Fruit fly (Drosophila melanogaster) whole organism, embryonic: Measurements from ENCODE around the gene nonC.

ENCODE experiments used
- Blimp-1 ChIP-seq: fragments of 200-800 bp; sonication (Bioruptor generic); optimal IDR thresholded peaks from 3 replicates; lab custom pipeline; 2018; ENCODE audit warnings: missing biosample characterization, missing genetic modification characterization, mild to moderate bottlenecking, moderate library complexity, missing genetic modification reagents
- CG10267 ChIP-seq: fragments of 200-800 bp; sonication (Bioruptor generic); optimal IDR thresholded peaks from 2 replicates; lab custom pipeline; 2018; ENCODE audit warnings: missing biosample characterization, mild to moderate bottlenecking, missing genetic modification characterization, moderate library complexity
- CG10321 ChIP-seq: fragments of 200-800 bp; sonication (Bioruptor generic); IDR thresholded peaks from 2 replicates; pipeline ENCODE4 v1.3.6; 2022; ENCODE audit warnings: missing biosample characterization, missing genetic modification characterization
- CG11456 ChIP-seq: fragments of 200-800 bp; sonication (Bioruptor generic); IDR thresholded peaks from 3 replicates; pipeline ENCODE4 v1.3.6; 2022; ENCODE audit warnings: missing biosample characterization, missing genetic modification characterization
- CG12104 ChIP-seq: fragments of 200-800 bp; sonication (Bioruptor generic); optimal IDR thresholded peaks from 3 replicates; lab custom pipeline; 2016; ENCODE audit warnings: missing biosample characterization, missing genetic modification characterization
- CG12299 ChIP-seq: fragments of 200-800 bp; sonication (Bioruptor generic); optimal IDR thresholded peaks from 2 replicates; lab custom pipeline; 2018; ENCODE audit warnings: missing biosample characterization, mild to moderate bottlenecking, missing genetic modification characterization
- CG12744 ChIP-seq: fragments of 200-800 bp; sonication (Bioruptor generic); optimal IDR thresholded peaks from 2 replicates; lab custom pipeline; 2016; ENCODE audit warnings: missing biosample characterization, missing genetic modification characterization
- CG12769 ChIP-seq: fragments of 200-800 bp; sonication (Bioruptor generic); optimal IDR thresholded peaks from 2 replicates; lab custom pipeline; 2019; ENCODE audit warnings: missing biosample characterization, mild to moderate bottlenecking, missing genetic modification characterization, moderate library complexity
- CG13287 ChIP-seq: fragments of 200-800 bp; sonication (Bioruptor generic); IDR thresholded peaks from 2 replicates; pipeline ENCODE4 v1.3.6; 2022; ENCODE audit warnings: missing biosample characterization, missing genetic modification characterization; ENCODE audit not compliant: partially characterized antibody
- CG14667 ChIP-seq: fragments of 200-800 bp; sonication (Bioruptor generic); IDR thresholded peaks from 2 replicates; pipeline ENCODE4 v1.3.6; 2022; ENCODE audit warnings: missing biosample characterization, missing genetic modification characterization
- CG14710 ChIP-seq: fragments of 200-800 bp; sonication (Bioruptor generic); optimal IDR thresholded peaks from 3 replicates; lab custom pipeline; 2019; ENCODE audit warnings: missing biosample characterization, mild to moderate bottlenecking, missing genetic modification characterization, moderate library complexity
- CG14965 ChIP-seq: fragments of 200-800 bp; sonication (Bioruptor generic); optimal IDR thresholded peaks from 2 replicates; lab custom pipeline; 2016; ENCODE audit warnings: missing biosample characterization, missing genetic modification characterization, borderline replicate concordance
- CG16813 ChIP-seq: fragments of 200-800 bp; sonication (Bioruptor generic); IDR thresholded peaks from 3 replicates; pipeline ENCODE4 v1.3.6; 2022; ENCODE audit warnings: missing biosample characterization, missing genetic modification characterization; ENCODE audit not compliant: partially characterized antibody
- CG17186 ChIP-seq: fragments of 200-800 bp; sonication (Bioruptor generic); optimal IDR thresholded peaks from 3 replicates; lab custom pipeline; 2017; ENCODE audit warnings: missing biosample characterization, missing genetic modification reagents, missing genetic modification characterization
- CG2129 ChIP-seq: fragments of 200-800 bp; sonication (Bioruptor generic); IDR thresholded peaks from 2 replicates; pipeline ENCODE4 v1.3.6; 2022; ENCODE audit warnings: missing biosample characterization, missing genetic modification characterization; ENCODE audit not compliant: partially characterized antibody
- CG2875 ChIP-seq: fragments of 200-800 bp; sonication (Bioruptor generic); optimal IDR thresholded peaks from 2 replicates; lab custom pipeline; 2017; ENCODE audit warnings: missing biosample characterization, mild to moderate bottlenecking, missing genetic modification characterization, missing genetic modification reagents
- CG31224 ChIP-seq: fragments of 200-800 bp; sonication (Bioruptor generic); IDR thresholded peaks from 2 replicates; pipeline ENCODE4 v1.3.6; 2022; ENCODE audit warnings: missing biosample characterization, missing genetic modification characterization
- CG31441 ChIP-seq: fragments of 200-800 bp; sonication (Bioruptor generic); IDR thresholded peaks from 2 replicates; pipeline ENCODE4 v1.3.6; 2022; ENCODE audit warnings: missing biosample characterization, missing genetic modification characterization
- CG3281 ChIP-seq: fragments of 200-800 bp; sonication (Bioruptor generic); optimal IDR thresholded peaks from 3 replicates; lab custom pipeline; 2017; ENCODE audit warnings: missing biosample characterization, mild to moderate bottlenecking, missing genetic modification characterization
- CG5245 ChIP-seq: fragments of 200-800 bp; sonication (Bioruptor generic); optimal IDR thresholded peaks from 3 replicates; lab custom pipeline; 2016; ENCODE audit warnings: missing biosample characterization, missing genetic modification characterization
- CG6813 ChIP-seq: fragments of 200-800 bp; sonication (Bioruptor generic); optimal IDR thresholded peaks from 2 replicates; lab custom pipeline; 2017; ENCODE audit warnings: missing biosample characterization, missing genetic modification characterization, mild to moderate bottlenecking, moderate library complexity, missing genetic modification reagents
- CG7357 ChIP-seq: fragments of 200-800 bp; sonication (Bioruptor generic); IDR thresholded peaks from 3 replicates; pipeline ENCODE4 v1.3.6; 2022; ENCODE audit warnings: missing biosample characterization, missing genetic modification characterization
- CG7839 ChIP-seq: fragments of 200-800 bp; sonication (Bioruptor generic); optimal IDR thresholded peaks from 3 replicates; lab custom pipeline; 2018; ENCODE audit warnings: missing biosample characterization, mild to moderate bottlenecking, missing genetic modification characterization, moderate library complexity
- D19A ChIP-seq: fragments of 200-800 bp; optimal IDR thresholded peaks from 3 replicates; lab custom pipeline; 2019; ENCODE audit warnings: missing biosample characterization, mild to moderate bottlenecking, missing genetic modification characterization, moderate library complexity
- Doc3 ChIP-seq: fragments of 200-800 bp; sonication (Bioruptor generic); IDR thresholded peaks from 3 replicates; pipeline ENCODE4 v1.3.6; 2022; ENCODE audit warnings: missing biosample characterization, missing genetic modification characterization; ENCODE audit not compliant: partially characterized antibody
- Fer1 ChIP-seq: fragments of 200-800 bp; sonication (Bioruptor generic); optimal IDR thresholded peaks from 2 replicates; lab custom pipeline; 2017; ENCODE audit warnings: missing biosample characterization, mild to moderate bottlenecking, missing genetic modification characterization
- Fer2 ChIP-seq: fragments of 200-800 bp; sonication (Bioruptor generic); optimal IDR thresholded peaks from 2 replicates; lab custom pipeline; 2018; ENCODE audit warnings: missing biosample characterization, mild to moderate bottlenecking, missing genetic modification characterization, moderate library complexity
- HLH4C ChIP-seq: fragments of 200-800 bp; sonication (Bioruptor generic); IDR thresholded peaks from 3 replicates; pipeline ENCODE4 v1.3.6; 2022; ENCODE audit warnings: missing biosample characterization, missing genetic modification characterization; ENCODE audit not compliant: partially characterized antibody
- HmgZ ChIP-seq: fragments of 200-800 bp; sonication (Bioruptor generic); optimal IDR thresholded peaks from 2 replicates; lab custom pipeline; 2018; ENCODE audit warnings: missing biosample characterization, mild to moderate bottlenecking, missing genetic modification characterization
- NC2α ChIP-seq: fragments of 200-800 bp; sonication (Bioruptor generic); optimal IDR thresholded peaks from 2 replicates; lab custom pipeline; 2016; ENCODE audit warnings: missing biosample characterization, missing genetic modification characterization
- Nf-YA ChIP-seq: fragments of 200-800 bp; sonication (Bioruptor generic); IDR thresholded peaks from 2 replicates; pipeline ENCODE4 v1.3.6; 2022; ENCODE audit warnings: missing biosample characterization, missing genetic modification characterization
- NfI ChIP-seq: fragments of 200-800 bp; sonication (Bioruptor generic); optimal IDR thresholded peaks from 3 replicates; lab custom pipeline; 2018; ENCODE audit warnings: missing biosample characterization, mild to moderate bottlenecking, missing genetic modification characterization, moderate library complexity
- Ptx1 ChIP-seq: fragments of 200-800 bp; sonication (Bioruptor generic); IDR thresholded peaks from 2 replicates; pipeline ENCODE4 v1.3.6; 2022; ENCODE audit warnings: missing biosample characterization, missing genetic modification characterization
- Ravus ChIP-seq: fragments of 200-800 bp; sonication (Bioruptor generic); IDR thresholded peaks from 2 replicates; pipeline ENCODE4 v1.3.6; 2022; ENCODE audit warnings: missing biosample characterization, missing genetic modification characterization
- ab ChIP-seq: fragments of 200-800 bp; sonication (Bioruptor generic); optimal IDR thresholded peaks from 2 replicates; lab custom pipeline; 2016; ENCODE audit warnings: missing biosample characterization, missing genetic modification characterization
- chm ChIP-seq: fragments of 200-800 bp; sonication (Bioruptor generic); IDR thresholded peaks from 2 replicates; pipeline ENCODE4 v1.3.6; 2022; ENCODE audit warnings: missing biosample characterization, missing genetic modification characterization
- dan ChIP-seq: fragments of 200-800 bp; sonication (Bioruptor generic); IDR thresholded peaks from 2 replicates; pipeline ENCODE4 v1.3.6; 2022; ENCODE audit warnings: missing biosample characterization, missing genetic modification characterization
- gce ChIP-seq: fragments of 200-800 bp; sonication (Bioruptor generic); IDR thresholded peaks from 3 replicates; pipeline ENCODE4 v1.3.6; 2022; ENCODE audit warnings: missing biosample characterization, missing genetic modification characterization
- grn ChIP-seq: fragments of 200-800 bp; sonication (Bioruptor generic); optimal IDR thresholded peaks from 3 replicates; lab custom pipeline; 2017; ENCODE audit warnings: missing biosample characterization, missing genetic modification characterization
- klu ChIP-seq: fragments of 200-800 bp; sonication (Bioruptor generic); IDR thresholded peaks from 2 replicates; pipeline ENCODE4 v1.3.6; 2022; ENCODE audit warnings: missing biosample characterization, missing genetic modification characterization
- lmd ChIP-seq: fragments of 200-800 bp; sonication (Bioruptor generic); IDR thresholded peaks from 2 replicates; pipeline ENCODE4 v1.3.6; 2022; ENCODE audit warnings: missing biosample characterization, missing genetic modification characterization
- otp ChIP-seq: fragments of 200-800 bp; sonication (Bioruptor generic); IDR thresholded peaks from 3 replicates; pipeline ENCODE4, ENCODE4 v1.3.6; 2022; ENCODE audit warnings: missing biosample characterization, missing genetic modification characterization
- prd ChIP-seq, 3 experiments: fragments of >200 bp in 2 of 3; fragments of 200-800 bp in 1 of 3; sonication (Bioruptor generic) in 1 of 3; optimal IDR thresholded peaks in 2 of 3; IDR thresholded peaks in 1 of 3; 2 replicates in 2 of 3; 3 replicates in 1 of 3; pipeline versions ENCODE4 v1.3.6 to Lab custom; 2017 to 2022; ENCODE audit warnings: missing biosample characterization in 1 of 3, missing genetic modification characterization in 1 of 3
- scrt ChIP-seq: fragments of 200-800 bp; sonication (Bioruptor generic); optimal IDR thresholded peaks from 2 replicates; lab custom pipeline; 2018; ENCODE audit warnings: missing biosample characterization, mild to moderate bottlenecking, missing genetic modification characterization, moderate library complexity
- sqz ChIP-seq: fragments of 200-800 bp; sonication (Bioruptor generic); optimal IDR thresholded peaks from 3 replicates; lab custom pipeline; 2018; ENCODE audit warnings: missing biosample characterization, mild to moderate bottlenecking, missing genetic modification characterization
- stwl ChIP-seq: fragments of 200-800 bp; sonication (Bioruptor generic); optimal IDR thresholded peaks from 3 replicates; lab custom pipeline; 2018; ENCODE audit warnings: missing biosample characterization, mild to moderate bottlenecking, missing genetic modification characterization, moderate library complexity
- sug ChIP-seq: fragments of 200-800 bp; optimal IDR thresholded peaks from 2 replicates; lab custom pipeline; 2019; ENCODE audit warnings: missing biosample characterization, mild to moderate bottlenecking, missing genetic modification characterization, moderate library complexity
- trem ChIP-seq: fragments of 200-800 bp; optimal IDR thresholded peaks from 3 replicates; lab custom pipeline; 2019; ENCODE audit warnings: missing biosample characterization, mild to moderate bottlenecking, missing genetic modification characterization, moderate library complexity
- wor ChIP-seq: fragments of 200-800 bp; sonication (Bioruptor generic); IDR thresholded peaks from 2 replicates; pipeline ENCODE4 v1.3.6; 2022; ENCODE audit warnings: missing biosample characterization, missing genetic modification characterization

nonC gene

dm6 chrX:6854563-6854962, 30.3 kb downstream of the nonC start (continued):
- TF ChIP-seq CG7839 (tag; lab: Kevin White, UChicago) (peak; percentile 89), grn (GFP tag; lab: Kevin White, UChicago) (no peak), prd (optimal IDR thresholded peaks at IDR 0.05; lab: Kevin White, UChicago) (no peak), prd (GFP tag; IDR thresholded peaks at IDR 0.05; lab: Robert Waterston, UW) (peak; percentile 87), CG10267 (tag; lab: Kevin White, UChicago) (peak; percentile 75), CG12104 (GFP tag; lab: Kevin White, UChicago) (peak; percentile 69), CG31441 (GFP tag; lab: Robert Waterston, UW) (peak; percentile 90), Nf-YA (peak; percentile 51; the same call in 1 of the 2 replicates), Blimp-1 (GFP tag; lab: Kevin White, UChicago) (peak; percentile 85), D19A (tag; lab: Kevin White, UChicago) (peak; percentile 82), trem (peak; percentile 51), CG17186 (GFP tag; lab: Kevin White, UChicago) (no peak), CG3281 (peak; percentile 80), dan (GFP tag; lab: Robert Waterston, UW) (no peak), CG13287 (GFP tag; lab: Robert Waterston, UW) (no peak), CG12299 (tag; lab: Kevin White, UChicago) (peak; percentile 56), CG12744 (peak; percentile 61), CG31224 (GFP tag; lab: Robert Waterston, UW) (peak; percentile 48; the same call in 1 of the 2 replicates), wor (GFP tag; lab: Robert Waterston, UW) (peak; percentile 59), CG2875 (GFP tag; lab: Kevin White, UChicago) (peak; percentile 84), lmd (GFP tag; lab: Robert Waterston, UW) (peak; percentile 84), Ravus (GFP tag; lab: Robert Waterston, UW) (peak; percentile 62), chm (peak; percentile 60; the same call in 1 of the 2 replicates), Fer1 (GFP tag; lab: Kevin White, UChicago) (peak; percentile 88), CG6813 (peak; percentile 78), CG5245 (GFP tag; lab: Kevin White, UChicago) (peak; percentile 50), Ptx1 (GFP tag; lab: Robert Waterston, UW) (peak; percentile 87), HLH4C (GFP tag; lab: Robert Waterston, UW) (no peak), gce (peak; percentile 54; the same call in 2 of the 3 replicates), CG14710 (tag; lab: Kevin White, UChicago) (peak; percentile 73), CG10321 (GFP tag; lab: Robert Waterston, UW) (0 out of 2 replicates have a peak, but pooled peaks have one; percentile 32), sug (tag; lab: Kevin White, UChicago) (peak; percentile 25), otp (GFP tag; lab: Robert Waterston, UW) (peak; percentile 80), Doc3 (GFP tag; lab: Robert Waterston, UW) (no peak), CG12769 (tag; lab: Kevin White, UChicago) (peak; percentile 33), CG14667 (GFP tag; lab: Robert Waterston, UW) (peak; percentile 67; the same call in 1 of the 2 replicates), NfI (GFP tag; lab: Kevin White, UChicago) (peak; percentile 73), ab (peak; percentile 32), scrt (GFP tag; lab: Kevin White, UChicago) (peak; percentile 75), CG2129 (GFP tag; lab: Robert Waterston, UW) (no peak), CG7357 (GFP tag; lab: Robert Waterston, UW) (peak; percentile 60; the same call in 1 of the 3 replicates), stwl (peak; percentile 1), CG16813 (no peak), HmgZ (tag; lab: Kevin White, UChicago) (peak; percentile 48), NC2α (no peak), CG11456 (GFP tag; lab: Robert Waterston, UW) (peak; percentile 78), sqz (peak; percentile 69), Fer2 (tag; lab: Kevin White, UChicago) (no peak), klu (GFP tag; lab: Robert Waterston, UW) (peak; percentile 35; the same call in 1 of the 2 replicates), CG14965 (GFP tag; lab: Kevin White, UChicago) (no peak)
